Fruit fly (Drosophila melanogaster) whole organism, pupa: ENCODE measurements around the gene Ada.

Source experiments
- CG8301 ChIP-seq: fragments of 200-800 bp; sonication (Bioruptor generic); optimal IDR thresholded peaks from 2 replicates; lab custom pipeline; 2018; ENCODE audit warnings: missing biosample characterization, mild to moderate bottlenecking, missing genetic modification characterization
- CG9948 ChIP-seq: fragments of 200-800 bp; sonication (Bioruptor generic); optimal IDR thresholded peaks from 2 replicates; lab custom pipeline; 2018; ENCODE audit warnings: missing biosample characterization, mild to moderate bottlenecking, missing genetic modification characterization, moderate library complexity
- Pif1A ChIP-seq: fragments of 200-800 bp; sonication (Bioruptor generic); optimal IDR thresholded peaks from 3 replicates; lab custom pipeline; 2016; ENCODE audit warnings: missing biosample characterization, missing genetic modification characterization

dm6 chr3R:9046954-9047353, 18.0 kb upstream of the Ada start:
- TF ChIP-seq Pif1A (GFP tag; lab: Kevin White, UChicago) (no peak), CG8301 (tag; lab: Kevin White, UChicago) (no peak), CG9948 (tag; lab: Kevin White, UChicago) (no peak)
